Worm (Caenorhabditis elegans) whole organism, late embryonic: Measurements from ENCODE around the gene R01H2.8.

Source experiments
- ahr-1 ChIP-seq: sonication (generic microtip); optimal IDR thresholded peaks from 2 replicates; lab custom pipeline; 2016; ENCODE audit warnings: missing genetic modification characterization, missing compliant biosample characterization
- dmd-4 ChIP-seq: sonication (generic microtip); optimal IDR thresholded peaks from 2 replicates; lab custom pipeline; 2016; ENCODE audit warnings: borderline replicate concordance, missing genetic modification characterization, missing compliant biosample characterization
- hlh-13 ChIP-seq: fragments of 200-800 bp; sonication (Bioruptor generic); optimal IDR thresholded peaks from 2 replicates; lab custom pipeline; 2018; ENCODE audit warnings: mild to moderate bottlenecking, missing genetic modification characterization, missing compliant biosample characterization
- hlh-6 ChIP-seq: sonication (generic microtip); optimal IDR thresholded peaks from 2 replicates; lab custom pipeline; 2016; ENCODE audit warnings: missing genotype, missing genetic modification characterization, missing compliant biosample characterization
- pha-4 ChIP-seq: fragments of 150-350 bp; optimal IDR thresholded peaks from 2 replicates; lab custom pipeline; 2018; ENCODE audit warnings: missing biosample characterization, missing genetic modification reagents, missing genetic modification characterization
- tbx-2 ChIP-seq: sonication (generic microtip); optimal IDR thresholded peaks from 2 replicates; lab custom pipeline; 2016; ENCODE audit warnings: missing genetic modification characterization, missing compliant biosample characterization
- unc-55 ChIP-seq: sonication (generic microtip); optimal IDR thresholded peaks from 2 replicates; lab custom pipeline; 2017; ENCODE audit warnings: missing biosample characterization, missing genetic modification reagents, missing genetic modification characterization

DNA sequence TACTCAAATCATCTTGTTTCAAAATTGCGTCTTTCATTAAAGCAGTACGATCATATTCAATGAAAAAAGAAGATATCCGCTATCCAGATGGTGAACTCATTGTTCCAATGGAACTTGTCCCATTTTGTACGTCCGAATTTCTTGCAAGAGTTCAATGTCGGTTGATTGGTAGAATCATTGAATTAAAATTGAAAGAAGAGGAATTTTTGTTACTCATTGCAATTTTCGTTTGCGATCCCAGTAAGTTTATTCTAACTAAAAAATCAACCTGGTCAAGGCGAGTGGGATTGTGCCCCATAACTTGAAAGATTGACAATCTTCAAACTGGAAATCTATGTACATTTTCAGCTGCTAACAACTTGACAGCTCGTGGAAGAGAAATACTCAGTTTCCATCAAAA, 27.6 kb downstream of the R01H2.8 start:
- no peak for TF ChIP-seq hlh-6 (tag; lab: Kevin White, UChicago)
- TF ChIP-seq ahr-1 (tag; lab: Kevin White, UChicago) = no peak
- no peak for TF ChIP-seq pha-4
- no peak for TF ChIP-seq tbx-2 (tag; lab: Kevin White, UChicago)
- TF ChIP-seq hlh-13 = no peak
- no peak for TF ChIP-seq unc-55 (GFP tag; lab: Kevin White, UChicago)
- no peak for TF ChIP-seq dmd-4
